Worm (Caenorhabditis elegans) whole organism, L4 larva: ENCODE data around the gene csp-2.

Source experiments
- Y75B8A.6 ChIP-seq: fragments of 200-800 bp; sonication (Bioruptor generic); IDR thresholded peaks from 2 replicates; pipeline ENCODE4 v1.3.6; 2022; ENCODE audit warnings: missing genetic modification reagents, missing genetic modification characterization, missing compliant biosample characterization
- aly-2 ChIP-seq: sonication (generic microtip); optimal IDR thresholded peaks from 2 replicates; lab custom pipeline; 2018; ENCODE audit warnings: missing biosample characterization, missing genetic modification characterization
- ces-1 ChIP-seq: fragments of 150-350 bp; sonication (generic microtip); optimal IDR thresholded peaks from 4 replicates; lab custom pipeline; 2014; ENCODE audit warnings: missing biosample characterization, missing genetic modification reagents, missing genetic modification characterization
- hlh-30 ChIP-seq: sonication (generic microtip); optimal IDR thresholded peaks from 2 replicates; lab custom pipeline; 2017; ENCODE audit warnings: antibody characterized with exemption, mild to moderate bottlenecking, missing genetic modification characterization, missing compliant biosample characterization; ENCODE audit not compliant: insufficient read depth
- mdl-1 ChIP-seq, 2 experiments: fragments of 150-350 bp in 1 of 2; sonication (generic microtip) in 1 of 2; optimal IDR thresholded peaks; 2 replicates each; lab custom pipeline; 2014 to 2017; ENCODE audit warnings: missing biosample characterization in 2 of 2, missing genetic modification characterization in 2 of 2
- mxl-3 ChIP-seq: fragments of 200-800 bp; sonication (Bioruptor generic); optimal IDR thresholded peaks from 2 replicates; lab custom pipeline; 2018; ENCODE audit warnings: mild to moderate bottlenecking, missing genetic modification characterization, missing compliant biosample characterization
- nhr-10 ChIP-seq: fragments of 150-350 bp; optimal IDR thresholded peaks from 2 replicates; lab custom pipeline; 2014; ENCODE audit warnings: missing biosample characterization, missing genetic modification characterization
- nhr-11 ChIP-seq: fragments of 150-350 bp; optimal IDR thresholded peaks from 2 replicates; lab custom pipeline; 2014; ENCODE audit warnings: missing biosample characterization, missing genetic modification characterization
- nhr-76 ChIP-seq: fragments of 150-350 bp; optimal IDR thresholded peaks from 2 replicates; lab custom pipeline; 2014; ENCODE audit warnings: missing biosample characterization, missing genetic modification characterization
- pha-4 ChIP-seq, 2 experiments: fragments of 150-350 bp in 1 of 2; fragments of 200-800 bp in 1 of 2; sonication (Bioruptor generic) in 1 of 2; IDR thresholded peaks in 1 of 2; optimal IDR thresholded peaks in 1 of 2; 2 replicates each; pipeline versions ENCODE4 v1.3.6 to Lab custom; 2014 to 2022; ENCODE audit warnings: missing genetic modification characterization in 2 of 2, missing genetic modification reagents in 2 of 2, missing biosample characterization in 1 of 2, missing compliant biosample characterization in 1 of 2
- pqm-1 ChIP-seq: sonication (generic microtip); optimal IDR thresholded peaks from 2 replicates; lab custom pipeline; 2017; ENCODE audit warnings: missing biosample characterization, missing genetic modification characterization
- skn-1 ChIP-seq: fragments of 150-350 bp; optimal IDR thresholded peaks from 2 replicates; lab custom pipeline; 2014; ENCODE audit warnings: missing biosample characterization, missing genetic modification characterization
- snpc-1.2 ChIP-seq: fragments of 200-800 bp; sonication (Bioruptor generic); IDR thresholded peaks from 2 replicates; pipeline ENCODE4 v1.3.6; 2022; ENCODE audit warnings: missing genetic modification reagents, missing genetic modification characterization, missing compliant biosample characterization

- no peak for TF ChIP-seq nhr-11 (tag; lab: Kevin White, UChicago)
- TF ChIP-seq nhr-10 (tag; lab: Kevin White, UChicago), result no peak
- TF ChIP-seq aly-2 (tag; lab: Kevin White, UChicago), result no peak
- TF ChIP-seq snpc-1.2 (GFP tag; lab: Robert Waterston, UW), result no peak
- no peak for TF ChIP-seq pqm-1 (tag; lab: Kevin White, UChicago)
- TF ChIP-seq mdl-1 (tag; optimal IDR thresholded peaks at IDR 0.05; lab: Kevin White, UChicago), result no peak
- TF ChIP-seq nhr-76 (tag; lab: Kevin White, UChicago), result no peak
- TF ChIP-seq hlh-30 (tag; lab: Kevin White, UChicago), result no peak
- no peak for TF ChIP-seq mxl-3 (GFP tag; lab: Kevin White, UChicago)
- no peak for TF ChIP-seq pha-4 (GFP tag; IDR thresholded peaks at IDR 0.05; lab: Robert Waterston, UW)
- TF ChIP-seq pha-4 (tag; optimal IDR thresholded peaks at IDR 0.05; lab: Kevin White, UChicago), result no peak
- no peak for TF ChIP-seq skn-1 (tag; lab: Kevin White, UChicago)
- TF ChIP-seq Y75B8A.6 (GFP tag; lab: Robert Waterston, UW), result no peak
- no peak for TF ChIP-seq ces-1
Observed at ce11 chrIV:6342876-6343275, 35.3 kb downstream of the csp-2 start, which contains the start of gene Y73B6BL.14.
